Worm (Caenorhabditis elegans): ENCODE measurements around the gene C25F9.15.

DNA sequence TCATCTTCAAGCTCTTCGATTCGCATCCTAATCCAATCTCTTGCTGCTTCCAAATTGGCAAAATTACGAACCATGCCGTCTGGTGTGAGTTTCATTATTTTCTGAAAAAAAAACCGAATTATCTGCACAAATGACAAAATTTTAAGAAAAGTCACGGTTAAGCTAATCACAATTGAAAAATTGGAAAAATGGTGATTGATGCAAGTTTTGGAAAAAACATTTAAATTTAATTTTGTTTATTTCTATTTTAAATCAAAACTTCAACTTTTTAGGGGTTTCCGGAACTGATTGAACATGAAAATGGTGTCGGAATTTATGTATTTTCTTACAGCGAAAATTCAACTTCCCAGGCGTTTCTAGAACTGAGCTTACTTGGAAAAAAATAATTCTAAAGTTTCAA lies 15.1 kb upstream of the C25F9.15 start, which contains the start of gene C25F9.12:
- TF ChIP-seq unc-130 (GFP tag; optimal IDR thresholded peaks at IDR 0.05) = no peak
- no peak for TF ChIP-seq skn-1 (tag; optimal IDR thresholded peaks at IDR 0.05)
- TF ChIP-seq nhr-237 (tag; optimal IDR thresholded peaks at IDR 0.05) = no peak
- no peak for TF ChIP-seq pha-4 (GFP tag; IDR thresholded peaks at IDR 0.05)
- TF ChIP-seq pha-4 (tag; optimal IDR thresholded peaks at IDR 0.05) = no peak
- no peak for TF ChIP-seq nhr-28 (tag; optimal IDR thresholded peaks at IDR 0.05)
- no peak for TF ChIP-seq snpc-4 (tag; optimal IDR thresholded peaks at IDR 0.05)
- no peak for TF ChIP-seq daf-8 (GFP tag; IDR thresholded peaks at IDR 0.05)
- TF ChIP-seq ceh-44 (GFP tag; IDR thresholded peaks at IDR 0.05) = no peak
- TF ChIP-seq nhr-25 (tag; optimal IDR thresholded peaks at IDR 0.05; ENCODE audit: borderline replicate concordance, insufficient read depth) = no peak

Data from whole organism, L4 larva.